Fruit fly (Drosophila melanogaster) S2 (cell line): ENCODE data around the gene lark.

Experiments used
- CG8478 ChIP-seq: fragments of >200 bp; optimal IDR thresholded peaks from 2 replicates; lab custom pipeline; 2018
- CTCF ChIP-seq, 2 experiments: fragments of >200 bp; optimal IDR thresholded peaks; 2 replicates each; lab custom pipeline; 2018

lark gene

DNA sequence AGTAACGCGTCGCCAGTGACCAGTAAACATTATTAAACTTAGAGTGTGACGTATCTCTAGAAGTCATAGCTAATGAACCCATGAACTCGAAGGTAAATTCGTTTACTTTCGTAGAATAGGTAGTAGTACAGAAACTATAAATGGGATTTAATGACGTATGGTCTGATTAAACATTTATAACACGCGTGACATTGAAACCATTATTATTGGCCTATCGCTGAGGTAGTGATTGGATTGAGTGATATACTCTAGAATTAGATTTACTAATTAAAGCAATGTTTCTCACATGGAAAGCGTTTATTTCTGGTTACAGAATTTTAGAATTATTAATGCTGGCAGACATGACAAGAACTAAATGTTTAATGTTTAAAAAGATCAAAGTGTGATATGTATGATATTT is 37.8 kb downstream of the lark start:
- TF ChIP-seq CTCF (optimal IDR thresholded peaks at IDR 0.05; lab: Kevin White, UChicago): no peak
- no peak for TF ChIP-seq CG8478 (lab: Kevin White, UChicago)

- TF ChIP-seq CG8478 (lab: Kevin White, UChicago): no peak
- TF ChIP-seq CTCF (optimal IDR thresholded peaks at IDR 0.05; lab: Kevin White, UChicago): no peak
Measured at dm6 chr3L:7380395-7380794, 41.3 kb downstream of the lark start.

- TF ChIP-seq CTCF (optimal IDR thresholded peaks at IDR 0.05; lab: Kevin White, UChicago): no peak
Measured at dm6 chr3L:7381359-7381976, 42.4 kb downstream of the lark start, which contains the start of the genes SMSr and smid. Gene SMSr, minus strand, starts transcription at chr3L:7381474. Gene smid, plus strand, starts transcription at chr3L:7381614.

DNA sequence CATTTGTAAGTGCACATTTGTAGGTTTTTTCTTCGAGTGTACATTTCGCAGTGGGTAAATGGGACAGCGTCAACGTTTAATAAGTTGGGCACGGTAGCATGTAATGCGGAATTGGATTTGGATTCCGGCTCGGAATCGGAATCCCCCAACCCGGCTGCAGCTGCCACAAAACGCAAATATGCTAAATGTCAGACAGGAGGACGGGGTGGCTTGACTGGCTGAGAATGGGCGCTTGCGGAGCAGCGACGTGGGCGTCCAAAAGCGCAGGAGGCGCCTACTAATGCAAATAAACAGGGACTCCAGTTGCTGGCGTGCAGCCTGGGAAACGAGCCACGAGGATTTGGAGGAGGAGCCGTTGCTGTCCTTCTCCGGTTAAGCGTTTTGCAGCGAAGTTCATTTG is 48.7 kb downstream of the lark start, which contains the start of gene CG8564:
Gene CG8564, minus strand, starts transcription at position 101 of the 400 bp plus-strand sequence.
- no peak for TF ChIP-seq CG8478 (lab: Kevin White, UChicago)
- TF ChIP-seq CTCF (optimal IDR thresholded peaks at IDR 0.05; lab: Kevin White, UChicago): no peak

DNA sequence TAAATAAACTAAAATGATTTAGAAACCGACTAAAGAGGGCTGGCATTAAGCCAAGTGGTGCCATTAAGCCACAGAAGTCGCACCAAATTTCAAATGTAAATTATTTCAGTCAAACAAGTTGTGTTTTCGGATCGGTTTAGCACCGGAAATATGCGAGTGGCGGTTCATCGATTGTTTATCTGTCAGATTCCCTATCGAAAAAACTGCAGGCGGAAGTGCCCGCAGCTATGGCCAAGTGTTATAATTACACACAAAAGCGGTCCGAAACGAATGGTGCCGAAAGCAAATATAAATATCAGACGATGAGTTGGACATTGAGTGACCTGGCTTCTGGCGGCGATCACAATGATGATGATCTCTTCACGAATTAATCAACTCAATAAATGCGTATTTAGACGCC is 50.9 kb downstream of the lark start:
- no peak for TF ChIP-seq CG8478 (lab: Kevin White, UChicago)
- no peak for TF ChIP-seq CTCF (optimal IDR thresholded peaks at IDR 0.05; lab: Kevin White, UChicago)

DNA sequence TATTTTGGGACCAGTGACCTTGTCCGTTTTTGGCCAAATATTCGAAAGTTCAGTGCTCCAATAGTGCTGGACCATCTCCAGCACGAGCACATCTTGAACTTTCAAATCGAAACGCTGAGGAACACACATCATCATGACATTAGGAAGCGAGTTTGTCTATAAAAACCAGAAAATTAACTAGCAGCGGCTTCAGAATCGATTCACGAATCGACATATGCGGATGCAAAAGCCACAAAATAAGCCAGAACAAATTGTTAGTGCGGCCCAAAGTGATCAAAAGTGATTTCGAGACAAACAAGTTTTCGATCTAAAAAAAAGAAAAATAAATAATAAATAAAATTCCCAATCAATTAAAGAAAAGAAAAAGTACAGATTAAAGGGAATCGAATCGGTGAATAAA is 51.4 kb downstream of the lark start, which contains the start of gene CG8563:
Gene CG8563, plus strand, starts transcription at position 301 of the 400 bp plus-strand sequence.
- TF ChIP-seq CG8478 (lab: Kevin White, UChicago) (no peak), CTCF (optimal IDR thresholded peaks at IDR 0.05; lab: Kevin White, UChicago) (no peak)
